Fruit fly (Drosophila melanogaster) whole organism, pupa: ENCODE data around the gene CG17328.

Source experiments
- CG10348 ChIP-seq: fragments of 200-800 bp; sonication (Bioruptor generic); IDR thresholded peaks from 2 replicates; pipeline ENCODE4 v1.3.6; 2022; ENCODE audit warnings: missing biosample characterization, missing genetic modification characterization
- CG13204 ChIP-seq: fragments of 200-800 bp; sonication (Bioruptor generic); optimal IDR thresholded peaks from 2 replicates; lab custom pipeline; 2018; ENCODE audit warnings: missing biosample characterization, mild to moderate bottlenecking, missing genetic modification characterization, moderate library complexity
- CG14655 ChIP-seq: fragments of 200-800 bp; sonication (Bioruptor generic); optimal IDR thresholded peaks from 3 replicates; lab custom pipeline; 2017; ENCODE audit warnings: mild to moderate bottlenecking, missing biosample characterization, missing genetic modification reagents, missing genetic modification characterization
- CG15710 ChIP-seq: fragments of 200-800 bp; sonication (Bioruptor generic); optimal IDR thresholded peaks from 2 replicates; lab custom pipeline; 2018; ENCODE audit warnings: missing biosample characterization, mild to moderate bottlenecking, missing genetic modification characterization, moderate library complexity
- CG17806 ChIP-seq: fragments of 200-800 bp; sonication (Bioruptor generic); optimal IDR thresholded peaks from 2 replicates; lab custom pipeline; 2018; ENCODE audit warnings: missing biosample characterization, mild to moderate bottlenecking, missing genetic modification characterization, moderate library complexity
- CG32121 ChIP-seq: fragments of 200-800 bp; sonication (Bioruptor generic); IDR thresholded peaks from 2 replicates; pipeline ENCODE4 v1.3.6; 2022; ENCODE audit warnings: missing biosample characterization, missing genetic modification characterization
- CG4496 ChIP-seq: fragments of 200-800 bp; sonication (Bioruptor generic); IDR thresholded peaks from 3 replicates; pipeline ENCODE4 v1.3.6; 2022; ENCODE audit warnings: missing biosample characterization, missing genetic modification characterization
- CG8159 ChIP-seq: fragments of 200-800 bp; sonication (Bioruptor generic); optimal IDR thresholded peaks from 3 replicates; lab custom pipeline; 2018; ENCODE audit warnings: missing biosample characterization, mild to moderate bottlenecking, missing genetic modification characterization, moderate library complexity
- CG9948 ChIP-seq: fragments of 200-800 bp; sonication (Bioruptor generic); optimal IDR thresholded peaks from 2 replicates; lab custom pipeline; 2018; ENCODE audit warnings: missing biosample characterization, mild to moderate bottlenecking, missing genetic modification characterization, moderate library complexity
- D1 ChIP-seq: fragments of 200-800 bp; sonication (Bioruptor generic); optimal IDR thresholded peaks from 2 replicates; lab custom pipeline; 2018; ENCODE audit warnings: missing biosample characterization, mild to moderate bottlenecking, missing genetic modification characterization, moderate library complexity
- Pif1A ChIP-seq: fragments of 200-800 bp; sonication (Bioruptor generic); optimal IDR thresholded peaks from 3 replicates; lab custom pipeline; 2016; ENCODE audit warnings: missing biosample characterization, missing genetic modification characterization
- Snoo ChIP-seq: fragments of 200-800 bp; sonication (Bioruptor generic); optimal IDR thresholded peaks from 3 replicates; lab custom pipeline; 2017; ENCODE audit warnings: missing biosample characterization, mild to moderate bottlenecking, missing genetic modification characterization, inconsistent platforms
- rn ChIP-seq: fragments of 200-800 bp; sonication (Bioruptor generic); IDR thresholded peaks from 2 replicates; pipeline ENCODE4 v1.3.6; 2022; ENCODE audit warnings: missing biosample characterization, missing genetic modification characterization

DNA sequence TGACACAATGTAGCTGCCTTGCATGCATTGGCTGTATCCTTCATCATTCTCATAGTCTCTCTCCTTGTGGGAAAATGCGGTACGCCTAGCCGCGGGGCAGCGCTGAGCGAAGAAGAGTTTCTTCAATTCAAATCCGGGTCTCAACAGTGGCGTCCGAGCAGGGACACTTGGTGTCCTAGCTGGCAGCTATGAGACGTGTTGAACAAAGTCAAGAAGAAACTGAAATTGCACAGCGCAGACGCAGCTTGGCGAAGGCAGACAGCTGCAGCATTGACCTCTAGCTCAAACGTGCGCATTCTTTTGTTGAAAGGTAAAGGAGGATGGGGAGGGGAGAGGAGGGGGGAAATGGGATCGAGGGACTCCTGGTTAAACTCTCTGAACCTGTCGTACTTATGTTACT is 36.0 kb upstream of the CG17328 start:
- TF ChIP-seq CG4496 (GFP tag; lab: Robert Waterston, UW) (no peak), CG10348 (GFP tag; lab: Robert Waterston, UW) (no peak), CG32121 (GFP tag; lab: Robert Waterston, UW) (no peak), CG15710 (tag; lab: Kevin White, UChicago) (no peak), Pif1A (no peak), CG8159 (tag; lab: Kevin White, UChicago) (no peak), CG14655 (no peak), Snoo (tag; lab: Kevin White, UChicago) (no peak), rn (GFP tag; lab: Robert Waterston, UW) (no peak), CG13204 (GFP tag; lab: Kevin White, UChicago) (no peak), CG17806 (tag; lab: Kevin White, UChicago) (no peak), D1 (tag; lab: Kevin White, UChicago) (no peak), CG9948 (no peak)
